Worm (Caenorhabditis elegans) whole organism, young adult: ENCODE data around the gene cpn-2.
"Not testable (repeated sequence)": the region's sequence is repeated elsewhere in the genome, so short reads cannot be mapped to it uniquely, and the experiment has no call there.

Experiments
- B0019.2 ChIP-seq: fragments of 200-800 bp; sonication (Bioruptor generic); conservative IDR thresholded peaks from 2 replicates; pipeline ENCODE4 v1.3.6; 2022; ENCODE audit warnings: missing genetic modification reagents, missing genetic modification characterization, missing compliant biosample characterization
- B0261.1 ChIP-seq: sonication (generic microtip); optimal IDR thresholded peaks from 2 replicates; lab custom pipeline; 2016; ENCODE audit warnings: mild to moderate bottlenecking, missing genetic modification characterization, moderate library complexity, missing compliant biosample characterization
- F37B4.10 ChIP-seq: fragments of 200-800 bp; sonication (Bioruptor generic); IDR thresholded peaks from 2 replicates; pipeline ENCODE4 v1.3.6; 2022; ENCODE audit warnings: missing genetic modification characterization, missing compliant biosample characterization
- F39B2.1 ChIP-seq: fragments of 200-800 bp; sonication (Bioruptor generic); IDR thresholded peaks from 2 replicates; pipeline ENCODE4 v1.3.6; 2022; ENCODE audit warnings: missing genetic modification reagents, missing genetic modification characterization, missing compliant biosample characterization
- F49E8.2 ChIP-seq: sonication (generic microtip); optimal IDR thresholded peaks from 3 replicates; lab custom pipeline; 2017; ENCODE audit warnings: missing genetic modification characterization, mild to moderate bottlenecking, missing compliant biosample characterization, antibody characterized with exemption, moderate library complexity; ENCODE audit not compliant: insufficient read depth
- K12H6.12 ChIP-seq: fragments of 200-800 bp; sonication (Bioruptor generic); optimal IDR thresholded peaks from 2 replicates; lab custom pipeline; 2018; ENCODE audit warnings: mild to moderate bottlenecking, missing genetic modification characterization, missing compliant biosample characterization
- Y53F4B.3 ChIP-seq: fragments of 200-800 bp; sonication (Bioruptor generic); IDR thresholded peaks from 2 replicates; pipeline ENCODE4 v1.3.6; 2022; ENCODE audit warnings: missing genetic modification reagents, missing genetic modification characterization, missing compliant biosample characterization
- Y95B8A.8 ChIP-seq: fragments of 200-800 bp; sonication (Bioruptor generic); IDR thresholded peaks from 2 replicates; pipeline ENCODE4 v1.3.6; 2022; ENCODE audit warnings: missing genetic modification reagents, missing genetic modification characterization, missing compliant biosample characterization
- aptf-2 ChIP-seq: fragments of 200-800 bp; sonication (Bioruptor generic); conservative IDR thresholded peaks from 2 replicates; pipeline ENCODE4 v1.3.6; 2022; ENCODE audit warnings: missing genetic modification reagents, missing genetic modification characterization, missing compliant biosample characterization
- aptf-3 ChIP-seq: fragments of 200-800 bp; sonication (Bioruptor generic); IDR thresholded peaks from 2 replicates; pipeline ENCODE4 v1.3.6; 2022; ENCODE audit warnings: missing genetic modification characterization, missing compliant biosample characterization
- attf-6 ChIP-seq: fragments of 200-800 bp; sonication (Bioruptor generic); IDR thresholded peaks from 2 replicates; pipeline ENCODE4 v1.3.6; 2022; ENCODE audit warnings: missing genetic modification reagents, missing genetic modification characterization, missing compliant biosample characterization
- ceh-100 ChIP-seq: fragments of 200-800 bp; sonication (Bioruptor generic); IDR thresholded peaks from 2 replicates; pipeline ENCODE4 v1.3.6; 2022; ENCODE audit warnings: missing genetic modification reagents, missing genetic modification characterization, missing compliant biosample characterization
- ceh-40 ChIP-seq: fragments of 200-800 bp; sonication (Bioruptor generic); IDR thresholded peaks from 2 replicates; pipeline ENCODE4 v1.3.6; 2022; ENCODE audit warnings: missing genetic modification characterization, missing compliant biosample characterization
- ceh-79 ChIP-seq: sonication (generic microtip); optimal IDR thresholded peaks from 2 replicates; lab custom pipeline; 2017; ENCODE audit warnings: mild to moderate bottlenecking, missing genetic modification characterization, missing compliant biosample characterization
- ceh-91 ChIP-seq: fragments of 200-800 bp; sonication (Bioruptor generic); IDR thresholded peaks from 2 replicates; pipeline ENCODE4 v1.3.6; 2022; ENCODE audit warnings: missing genetic modification reagents, missing genetic modification characterization, missing compliant biosample characterization
- chd-7 ChIP-seq: sonication (generic microtip); optimal IDR thresholded peaks from 2 replicates; lab custom pipeline; 2016; ENCODE audit warnings: mild to moderate bottlenecking, missing genetic modification characterization, moderate library complexity, missing compliant biosample characterization
- dox-1 ChIP-seq: fragments of 200-800 bp; sonication (Bioruptor generic); IDR thresholded peaks from 2 replicates; pipeline ENCODE4 v1.3.6; 2022; ENCODE audit warnings: missing genetic modification reagents, missing genetic modification characterization, missing compliant biosample characterization
- efl-1 ChIP-seq: fragments of 150-350 bp; optimal IDR thresholded peaks from 2 replicates; lab custom pipeline; 2014; ENCODE audit warnings: missing biosample characterization, missing genetic modification reagents, missing genetic modification characterization
- egl-18 ChIP-seq: fragments of 200-800 bp; sonication (Bioruptor generic); IDR thresholded peaks from 2 replicates; pipeline ENCODE4 v1.3.6; 2022; ENCODE audit warnings: missing genetic modification reagents, missing genetic modification characterization, missing compliant biosample characterization
- egl-44 ChIP-seq: fragments of 200-800 bp; sonication (Bioruptor generic); IDR thresholded peaks from 2 replicates; pipeline ENCODE4 v1.3.6; 2022; ENCODE audit warnings: missing genetic modification reagents, missing genetic modification characterization, missing compliant biosample characterization
- egrh-3 ChIP-seq: fragments of 200-800 bp; sonication (Bioruptor generic); IDR thresholded peaks from 2 replicates; pipeline ENCODE4 v1.3.6; 2022; ENCODE audit warnings: missing genetic modification reagents, missing genetic modification characterization, missing compliant biosample characterization
- hmg-20 ChIP-seq: fragments of 200-800 bp; sonication (Bioruptor generic); IDR thresholded peaks from 2 replicates; pipeline ENCODE4 v1.3.6; 2022; ENCODE audit warnings: missing genetic modification reagents, missing genetic modification characterization, missing compliant biosample characterization
- lag-1 ChIP-seq: fragments of 200-800 bp; sonication (Bioruptor generic); IDR thresholded peaks from 2 replicates; pipeline ENCODE4 v1.3.6; 2022; ENCODE audit warnings: missing genetic modification reagents, missing genetic modification characterization, missing compliant biosample characterization
- lsy-27 ChIP-seq: sonication (generic microtip); optimal IDR thresholded peaks from 2 replicates; lab custom pipeline; 2017; ENCODE audit warnings: missing genetic modification characterization, mild to moderate bottlenecking, missing compliant biosample characterization, antibody characterized with exemption, missing genotype, borderline replicate concordance; ENCODE audit not compliant: insufficient read depth
- mel-28 ChIP-seq: sonication (generic microtip); optimal IDR thresholded peaks from 2 replicates; lab custom pipeline; 2016; ENCODE audit warnings: borderline replicate concordance, mild to moderate bottlenecking, missing genetic modification characterization, missing compliant biosample characterization
- nfya-1 ChIP-seq: sonication (generic microtip); optimal IDR thresholded peaks from 2 replicates; lab custom pipeline; 2017; ENCODE audit warnings: antibody characterized with exemption, missing compliant biosample characterization, missing genetic modification characterization, borderline replicate concordance; ENCODE audit not compliant: insufficient read depth
- nfya-2 ChIP-seq: fragments of 200-800 bp; sonication (Bioruptor generic); IDR thresholded peaks from 2 replicates; pipeline ENCODE4 v1.3.6; 2022; ENCODE audit warnings: missing genetic modification reagents, missing genetic modification characterization, missing compliant biosample characterization
- nhr-120 ChIP-seq: fragments of 200-800 bp; sonication (Bioruptor generic); IDR thresholded peaks from 2 replicates; pipeline ENCODE4 v1.3.6; 2022; ENCODE audit warnings: missing genetic modification characterization, missing compliant biosample characterization
- nhr-179 ChIP-seq: sonication (generic microtip); optimal IDR thresholded peaks from 2 replicates; lab custom pipeline; 2016; ENCODE audit warnings: mild to moderate bottlenecking, missing genetic modification characterization, missing compliant biosample characterization
- pbrm-1 ChIP-seq: fragments of 200-800 bp; sonication (Bioruptor generic); IDR thresholded peaks from 2 replicates; pipeline ENCODE4 v1.3.6; 2022; ENCODE audit warnings: missing genetic modification reagents, missing genetic modification characterization, missing compliant biosample characterization
- rcor-1 ChIP-seq: fragments of 200-800 bp; sonication (Bioruptor generic); IDR thresholded peaks from 2 replicates; pipeline ENCODE4 v1.3.6; 2022; ENCODE audit warnings: missing genetic modification reagents, missing genetic modification characterization, missing compliant biosample characterization
- rpc-1 ChIP-seq, 2 experiments: fragments of 150-350 bp in 1 of 2; sonication (generic microtip) in 1 of 2; optimal IDR thresholded peaks; 2 replicates each; lab custom pipeline; 2014 to 2018; ENCODE audit warnings: missing biosample characterization in 1 of 2, missing genetic modification characterization in 1 of 2, missing genetic modification reagents in 1 of 2, missing genotype in 1 of 2
- sea-2 ChIP-seq: fragments of 200-800 bp; sonication (Bioruptor generic); IDR thresholded peaks from 2 replicates; pipeline ENCODE4 v1.3.6; 2022; ENCODE audit warnings: missing genetic modification characterization, missing compliant biosample characterization
- snpc-1.1 ChIP-seq: sonication (generic microtip); optimal IDR thresholded peaks from 2 replicates; lab custom pipeline; 2017; ENCODE audit warnings: missing genetic modification characterization, mild to moderate bottlenecking, missing compliant biosample characterization, antibody characterized with exemption, moderate library complexity, missing genotype, missing genetic modification reagents; ENCODE audit not compliant: insufficient read depth
- snpc-1.3 ChIP-seq: sonication (generic microtip); optimal IDR thresholded peaks from 2 replicates; lab custom pipeline; 2017; ENCODE audit warnings: missing genetic modification characterization, mild to moderate bottlenecking, missing compliant biosample characterization, antibody characterized with exemption, moderate library complexity, missing genotype, missing genetic modification reagents; ENCODE audit not compliant: insufficient read depth
- snpc-4 ChIP-seq, 5 experiments: fragments of 150-350 bp in 1 of 5; sonication (generic microtip) in 4 of 5; optimal IDR thresholded peaks; 2 replicates each; lab custom pipeline; 2014 to 2018; ENCODE audit warnings: missing genetic modification characterization in 5 of 5, missing biosample characterization in 3 of 5, antibody characterized with exemption in 2 of 5, mild to moderate bottlenecking in 2 of 5, missing compliant biosample characterization in 2 of 5, missing genotype in 2 of 5, moderate library complexity in 2 of 5, missing genetic modification reagents in 1 of 5
- somi-1 ChIP-seq: fragments of 200-800 bp; sonication (Bioruptor generic); optimal IDR thresholded peaks from 2 replicates; lab custom pipeline; 2018; ENCODE audit warnings: mild to moderate bottlenecking, missing genetic modification characterization, missing compliant biosample characterization
- tbp1 ChIP-seq: fragments of 200-800 bp; sonication (Bioruptor generic); optimal IDR thresholded peaks from 2 replicates; lab custom pipeline; 2018; ENCODE audit warnings: mild to moderate bottlenecking, missing genetic modification characterization, missing compliant biosample characterization
- unc-130 ChIP-seq: sonication (generic microtip); optimal IDR thresholded peaks from 2 replicates; lab custom pipeline; 2016; ENCODE audit warnings: missing genetic modification reagents, missing genetic modification characterization, missing compliant biosample characterization
- zfh-2 ChIP-seq: fragments of 200-800 bp; sonication (Bioruptor generic); conservative IDR thresholded peaks from 2 replicates; pipeline ENCODE4 v1.3.6; 2022; ENCODE audit warnings: missing genetic modification reagents, missing genetic modification characterization, missing compliant biosample characterization

Gene cpn-2

DNA sequence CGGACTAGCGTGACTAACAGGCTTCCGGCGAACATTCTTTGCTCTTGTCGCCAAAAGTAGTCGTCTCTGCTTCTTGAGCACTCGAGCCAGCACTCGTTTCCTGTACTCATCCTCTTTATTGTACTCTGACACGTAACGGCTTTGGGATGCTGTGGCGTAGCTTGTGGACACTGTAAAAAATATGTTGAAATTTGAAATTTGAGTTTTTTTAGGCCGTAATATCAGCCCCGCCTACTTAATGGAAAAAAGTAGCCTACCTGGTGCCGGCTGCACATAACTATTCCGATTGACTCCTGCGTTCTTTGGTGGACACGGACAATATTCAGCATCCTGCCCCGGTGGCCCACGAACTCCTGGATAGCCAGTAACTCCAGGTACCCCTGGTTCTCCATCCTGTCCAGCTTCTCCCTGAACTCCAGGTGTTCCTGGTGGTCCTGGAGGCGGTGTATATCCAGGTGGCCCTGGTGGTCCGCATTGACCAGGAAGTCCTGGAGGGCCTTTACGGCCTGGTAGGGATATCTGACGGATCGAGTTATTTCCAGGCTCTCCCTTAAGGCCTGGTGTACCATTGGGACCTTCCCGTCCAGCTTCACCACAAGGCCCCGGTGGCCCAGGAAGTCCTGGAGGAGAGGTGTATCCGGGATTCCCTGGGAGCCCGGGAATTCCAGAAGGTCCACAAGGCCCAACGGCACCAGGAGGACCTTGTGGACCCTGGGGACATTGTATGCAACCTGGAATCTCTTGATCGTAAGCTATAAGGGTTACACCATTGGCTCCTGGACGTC is 33.5 kb upstream of the cpn-2 start:
- TF ChIP-seq egrh-3 (GFP tag; lab: Robert Waterston, UW) = peak; percentile 23; the same call in 1 of the 2 replicates
- TF ChIP-seq ceh-91 = no peak
- TF ChIP-seq snpc-1.1 (tag; lab: Kevin White, UChicago) = no peak
- TF ChIP-seq zfh-2 (GFP tag; lab: Robert Waterston, UW) = peak; percentile 87
- no peak for TF ChIP-seq ceh-100 (GFP tag; lab: Robert Waterston, UW)

DNA sequence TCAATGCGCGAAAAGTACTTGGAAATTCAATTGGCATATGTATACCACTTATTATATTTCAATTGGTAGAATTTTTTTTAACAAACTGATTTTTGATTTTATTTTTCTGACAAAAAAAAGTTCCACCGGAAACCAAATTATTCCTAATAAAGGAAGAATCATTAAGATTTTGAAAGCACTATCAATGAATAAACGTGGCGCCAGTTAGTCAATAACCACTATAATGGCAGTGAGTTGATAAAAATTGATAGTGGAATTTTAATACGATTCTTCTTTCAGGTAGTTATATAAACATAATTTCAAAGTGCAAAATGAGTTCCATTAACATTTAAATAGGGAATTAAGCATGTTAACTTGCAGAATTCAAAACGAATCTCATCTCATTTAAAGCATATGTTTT is 31.9 kb upstream of the cpn-2 start, which contains the start of gene col-69:
Gene col-69 (minus strand): TSS at position 101 of the 400 bp plus-strand sequence.
- no peak for TF ChIP-seq pbrm-1
- TF ChIP-seq attf-6 = no peak

DNA sequence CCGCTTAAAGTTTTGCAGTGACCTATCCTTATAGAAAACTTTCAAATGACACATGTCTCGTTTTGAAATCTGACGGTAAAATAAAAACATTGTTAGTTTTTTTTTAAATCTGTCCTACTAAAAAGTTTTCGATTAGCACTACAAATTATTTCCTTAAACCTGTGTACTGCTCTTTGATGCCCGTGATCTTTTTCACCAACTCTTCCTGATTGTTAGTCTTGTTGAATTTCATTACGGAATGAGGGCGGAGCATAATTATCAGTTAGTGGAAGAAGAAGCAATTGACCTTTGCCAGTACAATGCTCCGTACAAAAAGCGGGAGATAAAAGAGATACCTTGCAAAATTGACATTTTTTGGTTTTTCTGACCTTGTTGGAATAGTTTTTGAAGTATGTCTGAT is 30.4 kb upstream of the cpn-2 start, which contains the start of gene K01A2.4:
Gene K01A2.4 (plus strand): TSS at position 301 of the 400 bp plus-strand sequence.
- TF ChIP-seq snpc-1.1 (tag; lab: Kevin White, UChicago) (no peak), sea-2 (GFP tag; lab: Robert Waterston, UW) (no peak), nfya-2 (GFP tag; lab: Robert Waterston, UW) (no peak), unc-130 (no peak), nfya-1 (tag; lab: Kevin White, UChicago) (no peak), F39B2.1 (GFP tag; lab: Robert Waterston, UW) (no peak), nhr-179 (tag; lab: Kevin White, UChicago) (no peak), Y53F4B.3 (GFP tag; lab: Robert Waterston, UW) (no peak), Y95B8A.8 (no peak), ceh-40 (no peak), hmg-20 (no peak), aptf-3 (no peak), F37B4.10 (no peak), ceh-79 (tag; lab: Kevin White, UChicago) (no peak), chd-7 (no peak)

DNA sequence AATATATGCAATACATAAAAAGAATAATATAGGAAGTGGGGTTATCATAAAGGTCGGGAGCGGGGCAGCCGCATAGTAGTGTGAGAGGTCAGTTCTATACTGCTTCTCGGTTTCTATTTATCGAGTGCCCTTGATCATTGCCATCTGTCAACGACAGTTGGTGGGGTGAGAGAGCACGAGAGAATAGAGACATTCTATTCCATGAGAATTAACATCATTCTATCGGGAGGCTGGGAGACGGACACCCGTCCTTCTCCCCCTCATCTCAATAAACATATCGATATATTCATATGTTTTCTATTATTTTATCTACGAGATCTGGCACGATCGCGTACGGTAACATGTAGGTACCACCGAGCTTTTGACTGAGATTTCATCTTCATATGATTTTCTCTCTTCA is 25.5 kb upstream of the cpn-2 start, which contains the start of gene mps-2:
Gene mps-2 (minus strand): TSS at position 101 of the 400 bp plus-strand sequence.
- not testable (repeated sequence) for TF ChIP-seq somi-1 (GFP tag; lab: Kevin White, UChicago); snpc-1.3 (tag; lab: Kevin White, UChicago); B0261.1
- TF ChIP-seq, all 124 proteins: peak for 0; not testable (repeated sequence) for 124

DNA sequence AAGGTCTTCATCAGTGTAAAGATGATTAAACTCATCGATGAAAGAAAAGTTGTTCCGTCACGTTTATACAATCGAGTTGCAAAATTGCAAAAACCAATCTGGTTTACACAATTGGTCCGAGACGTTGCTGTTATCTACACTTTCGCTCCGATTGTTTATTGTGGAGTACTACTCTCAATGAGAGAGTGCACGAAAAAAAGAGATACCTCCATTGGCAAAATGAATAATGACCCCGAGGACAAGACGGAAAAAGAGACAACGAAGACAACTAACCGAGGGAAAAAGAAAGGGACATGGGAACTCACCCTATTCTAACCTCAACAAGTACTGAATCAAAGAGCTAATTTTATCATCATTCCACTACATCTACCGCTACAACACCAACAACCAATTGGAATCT is 24.0 kb upstream of the cpn-2 start:
- TF ChIP-seq lsy-27 (tag; lab: Kevin White, UChicago) (no peak), egl-18 (GFP tag; lab: Robert Waterston, UW) (no peak), mel-28 (no peak), efl-1 (GFP tag; lab: Kevin White, UChicago) (no peak), B0019.2 (GFP tag; lab: Robert Waterston, UW) (no peak), tbp1 (GFP tag; lab: Kevin White, UChicago) (no peak), aptf-2 (no peak), nhr-120 (GFP tag; lab: Robert Waterston, UW) (no peak), dox-1 (GFP tag; lab: Robert Waterston, UW) (no peak), egl-44 (GFP tag; lab: Robert Waterston, UW) (no peak), nfya-2 (GFP tag; lab: Robert Waterston, UW) (no peak), F49E8.2 (tag; lab: Kevin White, UChicago) (no peak), rpc-1 (optimal IDR thresholded peaks at IDR 0.05; lab: Kevin White, UChicago) (no peak), rpc-1 (tag; optimal IDR thresholded peaks at IDR 0.05; lab: Kevin White, UChicago) (no peak), lag-1 (GFP tag; lab: Robert Waterston, UW) (no peak), K12H6.12 (tag; lab: Kevin White, UChicago) (no peak), rcor-1 (GFP tag; lab: Robert Waterston, UW) (no peak), snpc-4 (GFP tag; optimal IDR thresholded peaks at IDR 0.05; lab: Kevin White, UChicago) (no peak), snpc-4 (tag; optimal IDR thresholded peaks at IDR 0.05; lab: Kevin White, UChicago) (no peak)
